Worm (Caenorhabditis elegans): ENCODE measurements around the gene clec-76.

ce11 chrIV:3962584-3962983 is 2.5 kb upstream of the clec-76 start, which contains the start of gene Y46C8AM.1:
- no peak for TF ChIP-seq sptf-1 (tag; optimal IDR thresholded peaks at IDR 0.05)
- TF ChIP-seq cnd-1 (tag; optimal IDR thresholded peaks at IDR 0.05), result no peak
- no peak for TF ChIP-seq elt-3 (tag; optimal IDR thresholded peaks at IDR 0.05)
- no peak for TF ChIP-seq ces-1 (GFP tag; optimal IDR thresholded peaks at IDR 0.05)
- no peak for TF ChIP-seq ham-2 (GFP tag; optimal IDR thresholded peaks at IDR 0.05)

Data from whole organism, mixed stage, embryonic.